Worm (Caenorhabditis elegans) whole organism, late embryonic: Measurements from ENCODE around the gene VY10G11R.1.
"Not testable (repeated sequence)": the region's sequence is repeated elsewhere in the genome, so short reads cannot be mapped to it uniquely, and the experiment has no call there.

ENCODE experiments used
- C08G9.2 ChIP-seq: sonication (generic microtip); optimal IDR thresholded peaks from 2 replicates; lab custom pipeline; 2016; ENCODE audit warnings: mild to moderate bottlenecking, missing genetic modification characterization, moderate library complexity, missing compliant biosample characterization
- C38D4.7 ChIP-seq: fragments of 200-800 bp; sonication (Bioruptor generic); optimal IDR thresholded peaks from 2 replicates; lab custom pipeline; 2018; ENCODE audit warnings: mild to moderate bottlenecking, missing genetic modification characterization, moderate library complexity, missing compliant biosample characterization
- F13H6.1 ChIP-seq: sonication (generic microtip); optimal IDR thresholded peaks from 2 replicates; lab custom pipeline; 2016; ENCODE audit warnings: missing genetic modification characterization, missing compliant biosample characterization
- K09A11.1 ChIP-seq: sonication (generic microtip); optimal IDR thresholded peaks from 2 replicates; lab custom pipeline; 2017; ENCODE audit warnings: antibody characterized with exemption, mild to moderate bottlenecking, missing genetic modification characterization, missing compliant biosample characterization; ENCODE audit not compliant: insufficient read depth
- T23F11.4 ChIP-seq: fragments of 200-800 bp; sonication (Bioruptor generic); optimal IDR thresholded peaks from 2 replicates; lab custom pipeline; 2018; ENCODE audit warnings: mild to moderate bottlenecking, missing genetic modification characterization, missing compliant biosample characterization
- Y22D7AL.16 ChIP-seq: sonication (generic microtip); optimal IDR thresholded peaks from 2 replicates; lab custom pipeline; 2016; ENCODE audit warnings: missing genetic modification characterization, missing compliant biosample characterization
- ama-1 ChIP-seq: fragments of 150-350 bp; optimal IDR thresholded peaks from 2 replicates; lab custom pipeline; 2014
- ceh-18 ChIP-seq: sonication (generic microtip); optimal IDR thresholded peaks from 2 replicates; lab custom pipeline; 2016; ENCODE audit warnings: missing genetic modification characterization, missing compliant biosample characterization
- ceh-19 ChIP-seq: fragments of 200-800 bp; sonication (Bioruptor generic); optimal IDR thresholded peaks from 2 replicates; lab custom pipeline; 2018; ENCODE audit warnings: mild to moderate bottlenecking, missing genetic modification characterization, missing compliant biosample characterization
- ceh-2 ChIP-seq: sonication (generic microtip); optimal IDR thresholded peaks from 2 replicates; lab custom pipeline; 2016; ENCODE audit warnings: missing genotype, missing genetic modification characterization, missing compliant biosample characterization
- ceh-30 ChIP-seq: fragments of 150-350 bp; optimal IDR thresholded peaks from 2 replicates; lab custom pipeline; 2014; ENCODE audit warnings: missing biosample characterization, missing genetic modification characterization
- ceh-31 ChIP-seq: sonication (generic microtip); optimal IDR thresholded peaks from 2 replicates; lab custom pipeline; 2016; ENCODE audit warnings: missing genetic modification characterization, missing compliant biosample characterization
- ceh-9 ChIP-seq: sonication (generic microtip); optimal IDR thresholded peaks from 2 replicates; lab custom pipeline; 2016; ENCODE audit warnings: mild to moderate bottlenecking, missing genetic modification characterization, inconsistent platforms, missing compliant biosample characterization
- dmd-4 ChIP-seq: sonication (generic microtip); optimal IDR thresholded peaks from 2 replicates; lab custom pipeline; 2016; ENCODE audit warnings: borderline replicate concordance, missing genetic modification characterization, missing compliant biosample characterization
- dve-1 ChIP-seq: sonication (generic microtip); optimal IDR thresholded peaks from 2 replicates; lab custom pipeline; 2017; ENCODE audit warnings: antibody characterized with exemption, mild to moderate bottlenecking, missing genetic modification characterization, missing compliant biosample characterization
- ets-4 ChIP-seq: sonication (generic microtip); optimal IDR thresholded peaks from 2 replicates; lab custom pipeline; 2016; ENCODE audit warnings: missing genetic modification characterization, missing compliant biosample characterization
- eyg-1 ChIP-seq: sonication (generic microtip); optimal IDR thresholded peaks from 2 replicates; lab custom pipeline; 2016; ENCODE audit warnings: missing genotype, missing genetic modification characterization, missing compliant biosample characterization
- gmeb-2 ChIP-seq: sonication (generic microtip); optimal IDR thresholded peaks from 2 replicates; lab custom pipeline; 2016; ENCODE audit warnings: missing genetic modification characterization, inconsistent platforms, missing compliant biosample characterization
- hlh-30 ChIP-seq: sonication (generic microtip); optimal IDR thresholded peaks from 2 replicates; lab custom pipeline; 2017; ENCODE audit warnings: antibody characterized with exemption, missing genetic modification characterization, missing compliant biosample characterization; ENCODE audit not compliant: insufficient read depth
- hlh-6 ChIP-seq: sonication (generic microtip); optimal IDR thresholded peaks from 2 replicates; lab custom pipeline; 2016; ENCODE audit warnings: missing genotype, missing genetic modification characterization, missing compliant biosample characterization
- lim-6 ChIP-seq: sonication (generic microtip); optimal IDR thresholded peaks from 2 replicates; lab custom pipeline; 2016; ENCODE audit warnings: missing genetic modification characterization, missing compliant biosample characterization
- nfya-1 ChIP-seq: sonication (generic microtip); optimal IDR thresholded peaks from 2 replicates; lab custom pipeline; 2017; ENCODE audit warnings: missing genetic modification characterization, mild to moderate bottlenecking, missing compliant biosample characterization, antibody characterized with exemption, moderate library complexity
- nhr-11 ChIP-seq: fragments of 150-350 bp; optimal IDR thresholded peaks from 2 replicates; lab custom pipeline; 2014; ENCODE audit warnings: missing biosample characterization, missing genetic modification characterization
- nhr-232 ChIP-seq: sonication (generic microtip); optimal IDR thresholded peaks from 2 replicates; lab custom pipeline; 2016; ENCODE audit warnings: missing genetic modification characterization, missing compliant biosample characterization
- npax-4 ChIP-seq: sonication (generic microtip); optimal IDR thresholded peaks from 2 replicates; lab custom pipeline; 2016; ENCODE audit warnings: missing genetic modification characterization, missing compliant biosample characterization
- odd-2 ChIP-seq: sonication (generic microtip); optimal IDR thresholded peaks from 2 replicates; lab custom pipeline; 2017; ENCODE audit warnings: antibody characterized with exemption, mild to moderate bottlenecking, missing genetic modification characterization, missing compliant biosample characterization
- pros-1 ChIP-seq: fragments of 150-350 bp; optimal IDR thresholded peaks from 2 replicates; lab custom pipeline; 2014; ENCODE audit warnings: missing biosample characterization, missing genetic modification reagents, missing genetic modification characterization
- sox-2 ChIP-seq: fragments of 200-800 bp; sonication (Bioruptor generic); IDR thresholded peaks from 2 replicates; pipeline ENCODE4 v1.3.6; 2022; ENCODE audit warnings: missing genetic modification reagents, missing genetic modification characterization, missing compliant biosample characterization
- sox-4 ChIP-seq: sonication (generic microtip); optimal IDR thresholded peaks from 2 replicates; lab custom pipeline; 2017; ENCODE audit warnings: mild to moderate bottlenecking, missing genetic modification characterization, inconsistent platforms, missing compliant biosample characterization
- tbx-2 ChIP-seq: sonication (generic microtip); optimal IDR thresholded peaks from 2 replicates; lab custom pipeline; 2016; ENCODE audit warnings: missing genetic modification characterization, missing compliant biosample characterization
- tbx-7 ChIP-seq: sonication (generic microtip); optimal IDR thresholded peaks from 2 replicates; lab custom pipeline; 2016; ENCODE audit warnings: missing genotype, missing genetic modification characterization, missing compliant biosample characterization
- unc-3 ChIP-seq, 2 experiments: fragments of 200-800 bp in 1 of 2; sonication (Bioruptor generic) in 1 of 2; sonication (generic microtip) in 1 of 2; conservative IDR thresholded peaks in 1 of 2; optimal IDR thresholded peaks in 1 of 2; 2 replicates each; pipeline versions ENCODE4 v1.3.6 to Lab custom; 2016 to 2022; ENCODE audit warnings: missing compliant biosample characterization in 2 of 2, missing genetic modification characterization in 2 of 2, missing genetic modification reagents in 1 of 2
- unc-42 ChIP-seq: sonication (generic microtip); optimal IDR thresholded peaks from 2 replicates; lab custom pipeline; 2016; ENCODE audit warnings: missing genotype, missing genetic modification characterization, missing compliant biosample characterization
- unc-55 ChIP-seq: sonication (generic microtip); optimal IDR thresholded peaks from 2 replicates; lab custom pipeline; 2017; ENCODE audit warnings: missing biosample characterization, missing genetic modification reagents, missing genetic modification characterization
- ztf-16 ChIP-seq: sonication (generic microtip); optimal IDR thresholded peaks from 2 replicates; lab custom pipeline; 2017; ENCODE audit warnings: missing genetic modification characterization, missing compliant biosample characterization

VY10G11R.1 gene

ce11 chrIV:16470888-16471287 lies at the start of gene VY10G11R.1:
VY10G11R.1 (minus strand) TSS chrIV:16470988.
- not testable (repeated sequence) for TF ChIP-seq npax-4 (tag; lab: Kevin White, UChicago); ceh-2 (tag; lab: Kevin White, UChicago); unc-55

ce11 chrIV:16507132-16507531 lies 36.3 kb upstream of the VY10G11R.1 start, which contains the start of gene Y51H4A.935:
Y51H4A.935 (minus strand) TSS chrIV:16507232.
- not testable (repeated sequence) for TF ChIP-seq nhr-232; unc-3 (GFP tag; conservative IDR thresholded peaks at IDR 0.05; lab: Robert Waterston, UW); unc-3 (tag; optimal IDR thresholded peaks at IDR 0.05; lab: Kevin White, UChicago); gmeb-2 (tag; lab: Kevin White, UChicago)

- TF ChIP-seq K09A11.1 (tag; lab: Kevin White, UChicago): no peak
- no peak for TF ChIP-seq ama-1 (lab: Kevin White, UChicago)
- TF ChIP-seq unc-42 (tag; lab: Kevin White, UChicago): no peak
- TF ChIP-seq odd-2: peak; percentile 5
Measured at ce11 chrIV:16505632-16506203, 34.9 kb upstream of the VY10G11R.1 start, which contains the start of gene zip-7. zip-7 (minus strand) TSS chrIV:16505682.

- TF ChIP-seq lim-6 (tag; lab: Kevin White, UChicago) (no peak), sox-2 (GFP tag; lab: Robert Waterston, UW) (no peak), hlh-6 (tag; lab: Kevin White, UChicago) (no peak), C08G9.2 (tag; lab: Kevin White, UChicago) (no peak), hlh-30 (tag; lab: Kevin White, UChicago) (no peak), ceh-9 (no peak), nfya-1 (tag; lab: Kevin White, UChicago) (no peak), ets-4 (tag; lab: Kevin White, UChicago) (no peak), ceh-18 (tag; lab: Kevin White, UChicago) (no peak), Y22D7AL.16 (tag; lab: Kevin White, UChicago) (no peak), tbx-7 (tag; lab: Kevin White, UChicago) (no peak), T23F11.4 (GFP tag; lab: Kevin White, UChicago) (no peak), nhr-11 (tag; lab: Kevin White, UChicago) (no peak), K09A11.1 (tag; lab: Kevin White, UChicago) (no peak), ceh-30 (tag; lab: Kevin White, UChicago) (no peak), ceh-19 (GFP tag; lab: Kevin White, UChicago) (no peak), npax-4 (tag; lab: Kevin White, UChicago) (no peak), sox-4 (tag; lab: Kevin White, UChicago) (no peak), F13H6.1 (no peak), ceh-31 (tag; lab: Kevin White, UChicago) (no peak)
Measured at ce11 chrIV:16503590-16504217, 32.9 kb upstream of the VY10G11R.1 start.

DNA sequence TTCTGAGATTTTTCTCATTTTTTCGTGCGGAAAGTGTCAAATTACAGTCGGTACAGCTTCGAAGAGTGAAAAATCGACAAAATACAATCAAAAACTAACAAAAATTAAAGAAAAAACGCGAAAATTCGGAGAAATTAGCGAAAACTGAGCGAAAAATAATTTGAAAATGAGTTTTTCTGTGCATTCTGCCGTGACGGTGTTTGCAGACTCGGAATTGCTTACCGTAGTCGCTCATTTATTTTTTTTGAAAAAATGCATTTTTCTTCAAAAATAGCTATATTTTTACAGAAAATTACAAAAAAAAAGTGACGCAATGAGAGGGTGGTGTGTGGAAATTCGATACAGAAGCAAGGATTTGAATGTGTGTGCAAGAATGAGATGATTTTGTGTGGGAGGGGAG lies 32.3 kb upstream of the VY10G11R.1 start:
- TF ChIP-seq ets-4 (tag; lab: Kevin White, UChicago): no peak
- TF ChIP-seq C38D4.7 (GFP tag; lab: Kevin White, UChicago): no peak
- no peak for TF ChIP-seq pros-1 (tag; lab: Kevin White, UChicago)
- no peak for TF ChIP-seq dve-1 (tag; lab: Kevin White, UChicago)
- no peak for TF ChIP-seq dmd-4 (tag; lab: Kevin White, UChicago)
- no peak for TF ChIP-seq C08G9.2 (tag; lab: Kevin White, UChicago)
- TF ChIP-seq tbx-2 (tag; lab: Kevin White, UChicago): no peak
- no peak for TF ChIP-seq ztf-16 (tag; lab: Kevin White, UChicago)
- no peak for TF ChIP-seq hlh-6 (tag; lab: Kevin White, UChicago)
- no peak for TF ChIP-seq eyg-1 (tag; lab: Kevin White, UChicago)
